Fruit fly (Drosophila melanogaster): ENCODE data around the gene hoip.

hoip gene

DNA sequence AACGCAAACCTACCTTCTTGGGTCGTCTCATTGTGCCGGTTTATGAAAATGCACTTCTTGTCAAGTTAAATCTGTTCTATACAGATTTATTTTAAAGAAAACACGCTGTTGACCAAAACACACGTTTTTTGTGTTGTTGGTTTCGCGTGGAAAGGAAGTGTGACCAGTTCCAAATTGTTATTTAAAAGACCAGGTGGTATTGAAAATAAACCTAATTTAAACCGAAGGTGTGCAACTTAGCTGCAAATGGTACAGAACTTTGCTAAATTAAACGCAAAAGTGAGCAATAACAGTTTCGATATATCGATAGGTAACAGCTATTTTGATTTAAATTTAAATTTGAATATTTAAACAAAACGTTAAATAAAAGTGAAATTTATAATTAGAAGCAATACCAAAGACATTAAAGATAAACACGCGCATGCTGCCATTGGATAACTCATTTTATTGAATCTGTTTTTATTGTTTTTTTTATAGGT is 11.6 kb downstream of the hoip start, which contains the start of gene CG4364 (continued):
- no peak for TF ChIP-seq Side (GFP tag; optimal IDR thresholded peaks at IDR 0.05)
- TF ChIP-seq dysf (GFP tag; IDR thresholded peaks at IDR 0.05), result no peak
- TF ChIP-seq usp (GFP tag; optimal IDR thresholded peaks at IDR 0.05), result no peak
- TF ChIP-seq org-1 (GFP tag; optimal IDR thresholded peaks at IDR 0.05), result no peak
- TF ChIP-seq pan (optimal IDR thresholded peaks at IDR 0.05), result no peak
- no peak for TF ChIP-seq pan (GFP tag; optimal IDR thresholded peaks at IDR 0.05 in 1 of 2, IDR thresholded peaks at IDR 0.05 in 1 of 2)
- no peak for TF ChIP-seq CG18476 (GFP tag; optimal IDR thresholded peaks at IDR 0.05)
- no peak for TF ChIP-seq ems (GFP tag; optimal IDR thresholded peaks at IDR 0.05)
- no peak for TF ChIP-seq Poxn (GFP tag; IDR thresholded peaks at IDR 0.05)
- no peak for TF ChIP-seq cad (GFP tag; optimal IDR thresholded peaks at IDR 0.05)
- peak; percentile 94 for TF ChIP-seq Dref (GFP tag; IDR thresholded peaks at IDR 0.05)
- TF ChIP-seq CG11723 (GFP tag; optimal IDR thresholded peaks at IDR 0.05), result no peak
- no peak for TF ChIP-seq fru (optimal IDR thresholded peaks at IDR 0.05)
- no peak for TF ChIP-seq CG14441 (GFP tag; IDR thresholded peaks at IDR 0.05)
- TF ChIP-seq Spps (tag; optimal IDR thresholded peaks at IDR 0.05), result no peak
- no peak for TF ChIP-seq trh (GFP tag; optimal IDR thresholded peaks at IDR 0.05)
- no peak for TF ChIP-seq CG4730 (GFP tag; IDR thresholded peaks at IDR 0.05)
- no peak for TF ChIP-seq ind (GFP tag; optimal IDR thresholded peaks at IDR 0.05)
- TF ChIP-seq CG9876 (GFP tag; optimal IDR thresholded peaks at IDR 0.05), result no peak
- no peak for TF ChIP-seq croc (GFP tag; conservative IDR thresholded peaks at IDR 0.05)
- TF ChIP-seq Hmr (GFP tag; optimal IDR thresholded peaks at IDR 0.05), result no peak
- TF ChIP-seq CG15011 (GFP tag; optimal IDR thresholded peaks at IDR 0.05), result no peak
- TF ChIP-seq CG7786 (GFP tag; optimal IDR thresholded peaks at IDR 0.05), result no peak
- TF ChIP-seq Sry-δ (GFP tag; optimal IDR thresholded peaks at IDR 0.05), result peak; percentile 78
- TF ChIP-seq H2.0 (GFP tag; IDR thresholded peaks at IDR 0.05), result no peak
- TF ChIP-seq cwo (GFP tag; optimal IDR thresholded peaks at IDR 0.05), result no peak
- no peak for TF ChIP-seq otp (GFP tag; IDR thresholded peaks at IDR 0.05)
- no peak for TF ChIP-seq NK7.1 (GFP tag; optimal IDR thresholded peaks at IDR 0.05)
- no peak for TF ChIP-seq CG43689 (GFP tag; IDR thresholded peaks at IDR 0.05)
- no peak for TF ChIP-seq CG4617 (GFP tag; optimal IDR thresholded peaks at IDR 0.05; ENCODE audit: borderline replicate concordance)
- TF ChIP-seq CG34376 (GFP tag; optimal IDR thresholded peaks at IDR 0.05), result no peak
- TF ChIP-seq Lpt (GFP tag; optimal IDR thresholded peaks at IDR 0.05), result no peak
- no peak for TF ChIP-seq Camta (GFP tag; optimal IDR thresholded peaks at IDR 0.05)
- TF ChIP-seq Mes4 (GFP tag; optimal IDR thresholded peaks at IDR 0.05), result no peak
- TF ChIP-seq Hsf (GFP tag; optimal IDR thresholded peaks at IDR 0.05), result no peak
- no peak for TF ChIP-seq CHES-1-like (GFP tag; optimal IDR thresholded peaks at IDR 0.05)
- TF ChIP-seq Scr (GFP tag; IDR thresholded peaks at IDR 0.05; ENCODE audit: partially characterized antibody), result peak; percentile 77
- TF ChIP-seq Gug (GFP tag; IDR thresholded peaks at IDR 0.05), result no peak
- no peak for TF ChIP-seq CG15073 (GFP tag; optimal IDR thresholded peaks at IDR 0.05)
- no peak for TF ChIP-seq Oli (tag; optimal IDR thresholded peaks at IDR 0.05)
- peak; percentile 54; the same call in 2 of the 3 replicates for TF ChIP-seq CG7963 (GFP tag; IDR thresholded peaks at IDR 0.05; ENCODE audit: partially characterized antibody)
- no peak for TF ChIP-seq lbe (GFP tag; optimal IDR thresholded peaks at IDR 0.05)
- TF ChIP-seq CG2129 (GFP tag; IDR thresholded peaks at IDR 0.05; ENCODE audit: partially characterized antibody), result no peak; the same call in 1 of the 2 replicates
- no peak for TF ChIP-seq CG12659 (GFP tag; optimal IDR thresholded peaks at IDR 0.05)
- no peak for TF ChIP-seq bcd (GFP tag; optimal IDR thresholded peaks at IDR 0.05)
- no peak for TF ChIP-seq Hr51 (GFP tag; optimal IDR thresholded peaks at IDR 0.05)
- TF ChIP-seq danr (GFP tag; IDR thresholded peaks at IDR 0.05), result no peak
- TF ChIP-seq Gsc (GFP tag; IDR thresholded peaks at IDR 0.05), result no peak
- no peak for TF ChIP-seq Blimp-1 (GFP tag; optimal IDR thresholded peaks at IDR 0.05)
- TF ChIP-seq ERR (GFP tag; optimal IDR thresholded peaks at IDR 0.05), result no peak
- TF ChIP-seq wek (GFP tag; optimal IDR thresholded peaks at IDR 0.05), result no peak
- TF ChIP-seq ttk (GFP tag; IDR thresholded peaks at IDR 0.05), result no peak
- TF ChIP-seq Fer2 (tag; optimal IDR thresholded peaks at IDR 0.05), result no peak

All from whole organism, embryonic.